Worm (Caenorhabditis elegans) whole organism, L4 larva: Measurements from ENCODE around the gene hmg-1.1.

Source experiments
- F37D6.2 ChIP-seq: sonication (generic microtip); optimal IDR thresholded peaks from 2 replicates; lab custom pipeline; 2016; ENCODE audit warnings: mild to moderate bottlenecking, missing genetic modification characterization, missing compliant biosample characterization
- ZK546.5 ChIP-seq, 2 experiments: sonication (generic microtip); optimal IDR thresholded peaks; 2 replicates each; lab custom pipeline; 2017; ENCODE audit warnings: missing biosample characterization in 2 of 2, missing genetic modification characterization in 2 of 2
- ama-1 ChIP-seq: fragments of 150-350 bp; optimal IDR thresholded peaks from 2 replicates; lab custom pipeline; 2014; ENCODE audit warnings: inconsistent platforms, mixed read lengths
- daf-19 ChIP-seq: fragments of 200-800 bp; sonication (Bioruptor generic); conservative IDR thresholded peaks from 2 replicates; pipeline ENCODE4 v1.3.6; 2022; ENCODE audit warnings: missing genetic modification characterization, missing compliant biosample characterization
- dve-1 ChIP-seq: sonication (generic microtip); optimal IDR thresholded peaks from 2 replicates; lab custom pipeline; 2017; ENCODE audit warnings: antibody characterized with exemption, mild to moderate bottlenecking, missing genetic modification characterization, missing compliant biosample characterization; ENCODE audit not compliant: insufficient read depth
- mep-1 ChIP-seq: fragments of 150-350 bp; sonication (generic microtip); optimal IDR thresholded peaks from 3 replicates; lab custom pipeline; 2014; ENCODE audit warnings: missing biosample characterization, missing genetic modification characterization
- nhr-11 ChIP-seq: fragments of 150-350 bp; optimal IDR thresholded peaks from 2 replicates; lab custom pipeline; 2014; ENCODE audit warnings: missing biosample characterization, missing genetic modification characterization
- nhr-6 ChIP-seq: fragments of 150-350 bp; optimal IDR thresholded peaks from 2 replicates; lab custom pipeline; 2014; ENCODE audit warnings: missing biosample characterization, missing genetic modification characterization
- saeg-2 ChIP-seq: fragments of 200-800 bp; sonication (Bioruptor generic); IDR thresholded peaks from 2 replicates; pipeline ENCODE4 v1.3.6; 2022; ENCODE audit warnings: missing genetic modification reagents, missing genetic modification characterization, missing compliant biosample characterization
- unc-39 ChIP-seq: sonication (generic microtip); optimal IDR thresholded peaks from 2 replicates; lab custom pipeline; 2017; ENCODE audit warnings: missing biosample characterization, missing genetic modification characterization

DNA sequence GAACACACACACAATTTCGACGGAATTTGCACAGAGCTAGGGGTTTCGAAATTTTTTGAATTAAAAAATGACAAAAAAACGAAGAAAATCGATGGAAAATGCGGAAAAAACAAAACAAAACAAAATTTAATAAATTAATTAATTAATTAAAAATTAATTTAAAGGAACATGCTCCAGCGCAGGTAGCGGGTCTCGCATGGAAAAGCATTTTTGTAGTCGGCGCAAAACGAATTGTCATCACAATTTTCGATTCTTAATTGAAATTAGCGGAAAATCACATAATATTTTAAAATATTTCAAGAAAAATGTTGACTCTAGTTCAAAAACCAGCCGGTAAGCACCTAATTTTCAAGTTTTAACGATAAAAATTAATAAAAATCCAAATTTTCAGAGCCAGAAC lies 25.9 kb downstream of the hmg-1.1 start, which contains the start of gene Y54G11A.3:
- TF ChIP-seq nhr-11 (tag; lab: Kevin White, UChicago) (no peak), saeg-2 (GFP tag; lab: Robert Waterston, UW) (no peak), unc-39 (no peak), F37D6.2 (tag; lab: Kevin White, UChicago) (no peak), dve-1 (no peak), mep-1 (tag; lab: Kevin White, UChicago) (no peak), daf-19 (GFP tag; lab: Robert Waterston, UW) (no peak), ama-1 (no peak), nhr-6 (tag; lab: Kevin White, UChicago) (no peak), ZK546.5 (tag; optimal IDR thresholded peaks at IDR 0.05; lab: Kevin White, UChicago) (no peak)
